Fruit fly (Drosophila melanogaster) whole organism, embryonic: ENCODE data around the gene TH1.

ENCODE experiments used
- Awh ChIP-seq: fragments of 200-800 bp; sonication (Bioruptor generic); IDR thresholded peaks from 2 replicates; pipeline ENCODE4, ENCODE4 v1.3.6; 2022; ENCODE audit warnings: missing biosample characterization, missing genetic modification characterization
- B-H1 ChIP-seq: fragments of 200-800 bp; sonication (Bioruptor generic); IDR thresholded peaks from 3 replicates; pipeline ENCODE4 v1.3.6; 2022; ENCODE audit warnings: missing biosample characterization, missing genetic modification characterization
- CG11093 ChIP-seq: fragments of 200-800 bp; sonication (Bioruptor generic); IDR thresholded peaks from 3 replicates; pipeline ENCODE4 v1.3.6; 2022; ENCODE audit warnings: missing biosample characterization, missing genetic modification characterization
- CG11247 ChIP-seq: fragments of 200-800 bp; sonication (Bioruptor generic); IDR thresholded peaks from 2 replicates; pipeline ENCODE4 v1.3.6; 2022; ENCODE audit warnings: missing biosample characterization, missing genetic modification characterization
- CG11456 ChIP-seq: fragments of 200-800 bp; sonication (Bioruptor generic); IDR thresholded peaks from 3 replicates; pipeline ENCODE4 v1.3.6; 2022; ENCODE audit warnings: missing biosample characterization, missing genetic modification characterization
- CG13424 ChIP-seq: fragments of 200-800 bp; sonication (Bioruptor generic); optimal IDR thresholded peaks from 2 replicates; lab custom pipeline; 2019; ENCODE audit warnings: missing biosample characterization, mild to moderate bottlenecking, missing genetic modification characterization, moderate library complexity
- CG14441 ChIP-seq: fragments of 200-800 bp; sonication (Bioruptor generic); IDR thresholded peaks from 2 replicates; pipeline ENCODE4 v1.3.6; 2022; ENCODE audit warnings: missing biosample characterization, missing genetic modification characterization
- CG1529 ChIP-seq: fragments of 200-800 bp; sonication (Bioruptor generic); optimal IDR thresholded peaks from 3 replicates; lab custom pipeline; 2018; ENCODE audit warnings: missing biosample characterization, missing genetic modification characterization
- CG15514 ChIP-seq: fragments of 200-800 bp; sonication (Bioruptor generic); optimal IDR thresholded peaks from 3 replicates; lab custom pipeline; 2017; ENCODE audit warnings: missing biosample characterization, missing genetic modification characterization, mild to moderate bottlenecking, moderate library complexity, missing genetic modification reagents
- CG1602 ChIP-seq: fragments of 200-800 bp; sonication (Bioruptor generic); optimal IDR thresholded peaks from 3 replicates; lab custom pipeline; 2016; ENCODE audit warnings: missing biosample characterization, missing genetic modification characterization
- CG3065 ChIP-seq: fragments of 200-800 bp; sonication (Bioruptor generic); optimal IDR thresholded peaks from 2 replicates; lab custom pipeline; 2016; ENCODE audit warnings: missing biosample characterization, missing genetic modification characterization
- CG33557 ChIP-seq: fragments of 200-800 bp; sonication (Bioruptor generic); optimal IDR thresholded peaks from 2 replicates; lab custom pipeline; 2019; ENCODE audit warnings: missing biosample characterization, mild to moderate bottlenecking, missing genetic modification characterization, moderate library complexity
- CG4360 ChIP-seq: fragments of 200-800 bp; sonication (Bioruptor generic); IDR thresholded peaks from 2 replicates; pipeline ENCODE4 v1.3.6; 2022; ENCODE audit warnings: missing biosample characterization, missing genetic modification characterization
- CG4730 ChIP-seq: fragments of 200-800 bp; sonication (Bioruptor generic); IDR thresholded peaks from 2 replicates; pipeline ENCODE4 v1.3.6; 2022; ENCODE audit warnings: missing biosample characterization, missing genetic modification characterization
- CG6254 ChIP-seq: fragments of 200-800 bp; sonication (Bioruptor generic); optimal IDR thresholded peaks from 3 replicates; lab custom pipeline; 2017; ENCODE audit warnings: mild to moderate bottlenecking, missing biosample characterization, missing genetic modification reagents, missing genetic modification characterization
- CG6683 ChIP-seq: fragments of 200-800 bp; sonication (Bioruptor generic); optimal IDR thresholded peaks from 2 replicates; lab custom pipeline; 2017; ENCODE audit warnings: missing biosample characterization, mild to moderate bottlenecking, missing genetic modification characterization, missing genetic modification reagents
- CG6813 ChIP-seq: fragments of 200-800 bp; sonication (Bioruptor generic); optimal IDR thresholded peaks from 2 replicates; lab custom pipeline; 2017; ENCODE audit warnings: missing biosample characterization, missing genetic modification characterization, mild to moderate bottlenecking, moderate library complexity, missing genetic modification reagents
- CG7556 ChIP-seq: fragments of 200-800 bp; sonication (Bioruptor generic); optimal IDR thresholded peaks from 2 replicates; lab custom pipeline; 2017; ENCODE audit warnings: missing biosample characterization, mild to moderate bottlenecking, missing genetic modification characterization
- CG8089 ChIP-seq: fragments of 200-800 bp; sonication (Bioruptor generic); optimal IDR thresholded peaks from 3 replicates; lab custom pipeline; 2016; ENCODE audit warnings: missing biosample characterization, missing genetic modification characterization
- CG8388 ChIP-seq: fragments of 200-800 bp; sonication (Bioruptor generic); optimal IDR thresholded peaks from 2 replicates; lab custom pipeline; 2019; ENCODE audit warnings: missing biosample characterization, mild to moderate bottlenecking, missing genetic modification characterization, moderate library complexity
- CG9609 ChIP-seq: fragments of 200-800 bp; sonication (Bioruptor generic); optimal IDR thresholded peaks from 3 replicates; lab custom pipeline; 2016; ENCODE audit warnings: missing biosample characterization, missing genetic modification characterization
- D ChIP-seq, 2 experiments: fragments of 200-800 bp in 1 of 2; fragments of >200 bp in 1 of 2; sonication (Bioruptor generic) in 1 of 2; optimal IDR thresholded peaks; 2 replicates in 1 of 2; 3 replicates in 1 of 2; lab custom pipeline; 2017; ENCODE audit warnings: mild to moderate bottlenecking in 1 of 2, missing biosample characterization in 1 of 2, missing genetic modification characterization in 1 of 2, missing genetic modification reagents in 1 of 2
- Dek ChIP-seq: fragments of 200-800 bp; sonication (Bioruptor generic); optimal IDR thresholded peaks from 3 replicates; lab custom pipeline; 2019; ENCODE audit warnings: missing biosample characterization, mild to moderate bottlenecking, missing genetic modification characterization, moderate library complexity
- Drgx ChIP-seq: fragments of 200-800 bp; sonication (Bioruptor generic); IDR thresholded peaks from 2 replicates; pipeline ENCODE4 v1.3.6; 2022; ENCODE audit warnings: missing biosample characterization, missing genetic modification characterization
- Hmx ChIP-seq: fragments of 200-800 bp; sonication (Bioruptor generic); optimal IDR thresholded peaks from 2 replicates; lab custom pipeline; 2016; ENCODE audit warnings: missing biosample characterization, missing genetic modification characterization
- Hr39 ChIP-seq: fragments of >200 bp; optimal IDR thresholded peaks from 2 replicates; lab custom pipeline; 2017
- Hsf ChIP-seq: fragments of 200-800 bp; sonication (Bioruptor generic); optimal IDR thresholded peaks from 3 replicates; lab custom pipeline; 2016; ENCODE audit warnings: missing biosample characterization, missing genetic modification characterization
- MBD-R2 ChIP-seq: fragments of 200-800 bp; sonication (Bioruptor generic); IDR thresholded peaks from 2 replicates; pipeline ENCODE4 v1.3.6; 2022; ENCODE audit warnings: missing biosample characterization, missing genetic modification characterization
- NC2α ChIP-seq: fragments of 200-800 bp; sonication (Bioruptor generic); optimal IDR thresholded peaks from 2 replicates; lab custom pipeline; 2016; ENCODE audit warnings: missing biosample characterization, missing genetic modification characterization
- Ptx1 ChIP-seq: fragments of 200-800 bp; sonication (Bioruptor generic); IDR thresholded peaks from 2 replicates; pipeline ENCODE4 v1.3.6; 2022; ENCODE audit warnings: missing biosample characterization, missing genetic modification characterization
- Ravus ChIP-seq: fragments of 200-800 bp; sonication (Bioruptor generic); IDR thresholded peaks from 2 replicates; pipeline ENCODE4 v1.3.6; 2022; ENCODE audit warnings: missing biosample characterization, missing genetic modification characterization
- Scr ChIP-seq: fragments of 200-800 bp; sonication (Bioruptor generic); IDR thresholded peaks from 2 replicates; pipeline ENCODE4 v1.3.6; 2022; ENCODE audit warnings: missing biosample characterization, missing genetic modification characterization; ENCODE audit not compliant: partially characterized antibody
- Six4 ChIP-seq: fragments of 200-800 bp; sonication (Bioruptor generic); optimal IDR thresholded peaks from 2 replicates; lab custom pipeline; 2016; ENCODE audit warnings: missing biosample characterization, missing genetic modification characterization
- Sox100B ChIP-seq: fragments of 200-800 bp; sonication (Bioruptor generic); optimal IDR thresholded peaks from 3 replicates; lab custom pipeline; 2018; ENCODE audit warnings: missing biosample characterization, mild to moderate bottlenecking, missing genetic modification characterization
- TFAM ChIP-seq: fragments of 200-800 bp; sonication (Bioruptor generic); optimal IDR thresholded peaks from 2 replicates; lab custom pipeline; 2017; ENCODE audit warnings: missing biosample characterization, missing genetic modification characterization, inconsistent platforms
- Usf ChIP-seq: fragments of 200-800 bp; sonication (Bioruptor generic); optimal IDR thresholded peaks from 2 replicates; lab custom pipeline; 2017; ENCODE audit warnings: missing genotype, missing biosample characterization, missing genetic modification characterization
- abd-A ChIP-seq: fragments of 200-800 bp; sonication (Bioruptor generic); optimal IDR thresholded peaks from 3 replicates; lab custom pipeline; 2019; ENCODE audit warnings: missing biosample characterization, mild to moderate bottlenecking, missing genetic modification characterization, moderate library complexity
- ci ChIP-seq: fragments of 200-800 bp; sonication (Bioruptor generic); IDR thresholded peaks from 3 replicates; pipeline ENCODE4 v1.3.6; 2022; ENCODE audit warnings: missing biosample characterization, missing genetic modification characterization
- emc ChIP-seq: fragments of 200-800 bp; sonication (Bioruptor generic); optimal IDR thresholded peaks from 2 replicates; lab custom pipeline; 2016; ENCODE audit warnings: missing biosample characterization, missing genetic modification characterization
- fd96Cb ChIP-seq: fragments of 200-800 bp; sonication (Bioruptor generic); optimal IDR thresholded peaks from 2 replicates; lab custom pipeline; 2018; ENCODE audit warnings: missing biosample characterization, mild to moderate bottlenecking, missing genetic modification characterization, moderate library complexity
- fru ChIP-seq: fragments of >200 bp; optimal IDR thresholded peaks from 2 replicates; lab custom pipeline; 2017
- ftz-f1 ChIP-seq: fragments of 200-800 bp; sonication (Bioruptor generic); optimal IDR thresholded peaks from 2 replicates; lab custom pipeline; 2016; ENCODE audit warnings: missing biosample characterization, missing genetic modification characterization
- klu ChIP-seq: fragments of 200-800 bp; sonication (Bioruptor generic); IDR thresholded peaks from 2 replicates; pipeline ENCODE4 v1.3.6; 2022; ENCODE audit warnings: missing biosample characterization, missing genetic modification characterization
- org-1 ChIP-seq: fragments of 200-800 bp; sonication (Bioruptor generic); optimal IDR thresholded peaks from 2 replicates; lab custom pipeline; 2017; ENCODE audit warnings: missing biosample characterization, missing genetic modification characterization
- phol ChIP-seq: fragments of 200-800 bp; sonication (Bioruptor generic); optimal IDR thresholded peaks from 3 replicates; lab custom pipeline; 2018; ENCODE audit warnings: missing biosample characterization, mild to moderate bottlenecking, missing genetic modification characterization, moderate library complexity
- slbo ChIP-seq: fragments of 200-800 bp; sonication (Bioruptor generic); IDR thresholded peaks from 2 replicates; pipeline ENCODE4 v1.3.6; 2022; ENCODE audit warnings: missing biosample characterization, missing genetic modification characterization
- sr ChIP-seq: fragments of 200-800 bp; sonication (Bioruptor generic); IDR thresholded peaks from 3 replicates; pipeline ENCODE4 v1.3.6; 2022; ENCODE audit warnings: missing biosample characterization, missing genetic modification characterization
- trh ChIP-seq: fragments of 200-800 bp; sonication (Bioruptor generic); optimal IDR thresholded peaks from 2 replicates; lab custom pipeline; 2016; ENCODE audit warnings: missing biosample characterization, missing genetic modification characterization
- zfh1 ChIP-seq: fragments of 200-800 bp; sonication (Bioruptor generic); IDR thresholded peaks from 3 replicates; pipeline ENCODE4 v1.3.6; 2022; ENCODE audit warnings: missing biosample characterization, missing genetic modification characterization

The TH1 gene

dm6 chrX:16384843-16385726, 6.2 kb downstream of the TH1 start, which contains the start of the genes CG9992 and CG4239 (continued):
- TF ChIP-seq Ptx1 (GFP tag; lab: Robert Waterston, UW) (peak; percentile 64), fru (no peak), org-1 (GFP tag; lab: Kevin White, UChicago) (no peak), Awh (GFP tag; lab: Robert Waterston, UW) (no peak), CG1529 (no peak), CG9609 (GFP tag; lab: Kevin White, UChicago) (peak; percentile 48), CG6813 (peak; percentile 6), klu (GFP tag; lab: Robert Waterston, UW) (no peak), TFAM (GFP tag; lab: Kevin White, UChicago) (no peak), CG4730 (peak; percentile 38; the same call in 1 of the 2 replicates), CG11093 (GFP tag; lab: Robert Waterston, UW) (peak; percentile 31; the same call in 2 of the 3 replicates), Ravus (GFP tag; lab: Robert Waterston, UW) (no peak; the same call in 1 of the 2 replicates), slbo (GFP tag; lab: Robert Waterston, UW) (peak; percentile 76), CG14441 (peak; percentile 24), ftz-f1 (GFP tag; lab: Kevin White, UChicago) (no peak), CG13424 (tag; lab: Kevin White, UChicago) (peak; percentile 73), B-H1 (GFP tag; lab: Robert Waterston, UW) (peak; percentile 24; the same call in 2 of the 3 replicates), Hr39 (lab: Kevin White, UChicago) (no peak), CG8388 (GFP tag; lab: Kevin White, UChicago) (no peak), CG15514 (GFP tag; lab: Kevin White, UChicago) (no peak), trh (GFP tag; lab: Kevin White, UChicago) (no peak), CG11456 (GFP tag; lab: Robert Waterston, UW) (peak; percentile 70; the same call in 1 of the 3 replicates), ci (GFP tag; lab: Robert Waterston, UW) (peak; percentile 47; the same call in 1 of the 3 replicates), CG1602 (GFP tag; lab: Kevin White, UChicago) (peak; percentile 62), MBD-R2 (GFP tag; lab: Robert Waterston, UW) (no peak; the same call in 1 of the 2 replicates), CG33557 (no peak), phol (tag; lab: Kevin White, UChicago) (peak; percentile 86), fd96Cb (tag; lab: Kevin White, UChicago) (peak; percentile 61), Dek (peak; percentile 39), Six4 (GFP tag; lab: Kevin White, UChicago) (no peak), CG6683 (GFP tag; lab: Kevin White, UChicago) (no peak), CG11247 (peak; percentile 24; the same call in 1 of the 2 replicates), CG8089 (GFP tag; lab: Kevin White, UChicago) (no peak), D (optimal IDR thresholded peaks at IDR 0.05; lab: Kevin White, UChicago) (no peak), D (GFP tag; optimal IDR thresholded peaks at IDR 0.05; lab: Kevin White, UChicago) (peak; percentile 52), emc (GFP tag; lab: Kevin White, UChicago) (no peak), Drgx (GFP tag; lab: Robert Waterston, UW) (no peak; the same call in 1 of the 2 replicates), Sox100B (GFP tag; lab: Kevin White, UChicago) (peak; percentile 24), zfh1 (peak; percentile 44; the same call in 1 of the 3 replicates), CG3065 (GFP tag; lab: Kevin White, UChicago) (no peak), abd-A (tag; lab: Kevin White, UChicago) (no peak), Hmx (GFP tag; lab: Kevin White, UChicago) (no peak), CG4360 (GFP tag; lab: Robert Waterston, UW) (no peak), NC2α (GFP tag; lab: Kevin White, UChicago) (no peak), Usf (peak; percentile 55), Scr (GFP tag; lab: Robert Waterston, UW) (peak; percentile 65), Hsf (GFP tag; lab: Kevin White, UChicago) (peak; percentile 51), CG7556 (GFP tag; lab: Kevin White, UChicago) (peak; percentile 4), CG6254 (GFP tag; lab: Kevin White, UChicago) (no peak), sr (GFP tag; lab: Robert Waterston, UW) (no peak)
